Worm (Caenorhabditis elegans) whole organism, L3 larva: ENCODE data around the gene C25F9.14.

Source experiments
- R02D3.7 ChIP-seq: fragments of 150-350 bp; optimal IDR thresholded peaks from 2 replicates; lab custom pipeline; 2014; ENCODE audit warnings: missing biosample characterization, missing genetic modification characterization
- ama-1 ChIP-seq: fragments of 150-350 bp; optimal IDR thresholded peaks from 2 replicates; lab custom pipeline; 2018
- egl-27 ChIP-seq: sonication (generic microtip); optimal IDR thresholded peaks from 4 replicates; lab custom pipeline; 2017; ENCODE audit warnings: missing biosample characterization, missing genetic modification reagents, missing genetic modification characterization
- lin-15B ChIP-seq: fragments of 150-350 bp; optimal IDR thresholded peaks from 2 replicates; lab custom pipeline; 2014; ENCODE audit warnings: missing biosample characterization, missing genetic modification characterization
- lin-39 ChIP-seq: fragments of 150-350 bp; optimal IDR thresholded peaks from 2 replicates; lab custom pipeline; 2018; ENCODE audit warnings: missing biosample characterization, missing genetic modification reagents, missing genetic modification characterization
- lsy-12 ChIP-seq: sonication (generic microtip); optimal IDR thresholded peaks from 2 replicates; lab custom pipeline; 2016; ENCODE audit warnings: mild to moderate bottlenecking, missing genetic modification characterization, missing compliant biosample characterization
- mdl-1 ChIP-seq: fragments of 150-350 bp; optimal IDR thresholded peaks from 2 replicates; lab custom pipeline; 2014; ENCODE audit warnings: missing biosample characterization, missing genetic modification characterization
- mml-1 ChIP-seq: fragments of 150-350 bp; sonication (generic microtip); optimal IDR thresholded peaks from 3 replicates; lab custom pipeline; 2014; ENCODE audit warnings: missing biosample characterization, missing genetic modification characterization
- nhr-12 ChIP-seq: fragments of 150-350 bp; optimal IDR thresholded peaks from 2 replicates; lab custom pipeline; 2014; ENCODE audit warnings: missing biosample characterization, missing genetic modification characterization
- nhr-25 ChIP-seq: sonication (generic microtip); optimal IDR thresholded peaks from 2 replicates; lab custom pipeline; 2017; ENCODE audit warnings: missing biosample characterization, missing genetic modification characterization
- nhr-43 ChIP-seq: sonication (generic microtip); optimal IDR thresholded peaks from 2 replicates; lab custom pipeline; 2016; ENCODE audit warnings: mild to moderate bottlenecking, missing genetic modification characterization, missing compliant biosample characterization; ENCODE audit not compliant: poor library complexity, severe bottlenecking
- skn-1 ChIP-seq: fragments of 150-350 bp; optimal IDR thresholded peaks from 2 replicates; lab custom pipeline; 2014; ENCODE audit warnings: missing biosample characterization, missing genetic modification characterization
- tbx-2 ChIP-seq: sonication (generic microtip); optimal IDR thresholded peaks from 2 replicates; lab custom pipeline; 2016; ENCODE audit warnings: mild to moderate bottlenecking, missing genetic modification characterization, missing compliant biosample characterization
- zag-1 ChIP-seq: fragments of 150-350 bp; optimal IDR thresholded peaks from 2 replicates; lab custom pipeline; 2014; ENCODE audit warnings: missing biosample characterization, missing genetic modification characterization
- ztf-11 ChIP-seq: fragments of 150-350 bp; optimal IDR thresholded peaks from 2 replicates; lab custom pipeline; 2014; ENCODE audit warnings: missing biosample characterization, missing genetic modification characterization

Gene C25F9.14

DNA sequence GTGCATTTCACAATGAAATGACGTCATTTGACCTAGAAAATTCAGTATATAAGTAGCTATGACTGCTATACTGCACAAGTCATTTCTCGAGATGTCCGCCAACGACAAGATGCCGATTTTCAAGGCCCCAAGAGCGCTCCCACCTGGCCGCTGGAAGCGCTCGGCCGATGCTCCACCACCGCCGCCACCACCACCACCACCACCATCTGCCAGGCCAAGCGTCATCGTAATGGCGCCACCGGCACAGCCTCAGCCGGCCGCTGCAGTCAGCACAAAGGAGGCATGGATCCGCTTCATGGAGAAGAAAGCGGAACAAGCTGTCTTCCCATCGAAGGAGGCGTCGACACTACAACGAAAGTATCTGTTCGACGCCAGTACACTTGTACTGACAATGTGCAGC lies 49.0 kb downstream of the C25F9.14 start, which contains the start of gene Y43F8B.28:
Y43F8B.28 (plus strand) TSS at position 59 of the 400 bp plus-strand sequence.
- no peak for TF ChIP-seq zag-1
- no peak for TF ChIP-seq ama-1 (lab: Kevin White, UChicago)
- no peak for TF ChIP-seq mml-1 (tag; lab: Kevin White, UChicago)
- TF ChIP-seq R02D3.7 = no peak
- TF ChIP-seq nhr-25 = no peak
- no peak for TF ChIP-seq tbx-2 (tag; lab: Kevin White, UChicago)
- no peak for TF ChIP-seq nhr-43 (tag; lab: Kevin White, UChicago)
- TF ChIP-seq lsy-12 = no peak
- TF ChIP-seq ztf-11 (tag; lab: Kevin White, UChicago) = no peak
- no peak for TF ChIP-seq mdl-1 (tag; lab: Kevin White, UChicago)
- TF ChIP-seq lin-39 = no peak

DNA sequence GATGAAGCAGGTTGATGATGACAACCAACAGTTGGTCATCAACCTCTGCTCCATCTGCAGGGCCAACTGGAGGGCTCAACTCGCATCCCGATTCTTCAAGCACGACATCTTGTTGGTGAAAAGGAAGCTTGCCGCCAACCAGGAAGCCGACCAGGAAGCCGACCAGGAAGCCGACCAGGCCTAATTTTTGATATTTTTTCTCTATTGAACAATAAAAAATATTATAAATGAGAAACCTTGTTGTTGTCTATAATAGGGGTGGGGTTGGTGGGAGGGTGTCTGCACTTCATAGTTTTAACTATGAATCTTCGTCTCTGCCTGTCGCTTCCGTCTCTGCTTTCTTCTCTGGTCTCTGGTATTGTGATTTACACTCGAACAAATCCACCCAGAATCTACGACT lies 49.4 kb downstream of the C25F9.14 start, which contains the start of gene Y43F8B.18:
Y43F8B.18 (plus strand) TSS at position 301 of the 400 bp plus-strand sequence.
- TF ChIP-seq egl-27 (tag; lab: Kevin White, UChicago) (no peak), nhr-12 (tag; lab: Kevin White, UChicago) (no peak), skn-1 (no peak), lin-15B (tag; lab: Kevin White, UChicago) (no peak), tbx-2 (tag; lab: Kevin White, UChicago) (no peak), R02D3.7 (no peak)
